Fruit fly (Drosophila melanogaster) whole organism, prepupa: ENCODE results near the gene Mesh1.

ENCODE experiments used
- Blimp-1 ChIP-seq: fragments of 200-800 bp; sonication (Bioruptor generic); optimal IDR thresholded peaks from 3 replicates; lab custom pipeline; 2017; ENCODE audit warnings: missing biosample characterization, missing genetic modification characterization, mild to moderate bottlenecking, moderate library complexity, missing genetic modification reagents
- CG10631 ChIP-seq: fragments of 200-800 bp; sonication (Bioruptor generic); optimal IDR thresholded peaks from 2 replicates; lab custom pipeline; 2016; ENCODE audit warnings: missing biosample characterization, missing genetic modification characterization
- CG11762 ChIP-seq: fragments of 200-800 bp; sonication (Bioruptor generic); optimal IDR thresholded peaks from 3 replicates; lab custom pipeline; 2016; ENCODE audit warnings: missing biosample characterization, missing genetic modification characterization; ENCODE audit not compliant: insufficient read depth
- CG15336 ChIP-seq: fragments of 200-800 bp; sonication (Bioruptor generic); IDR thresholded peaks from 2 replicates; pipeline ENCODE4 v1.3.6; 2022; ENCODE audit warnings: missing biosample characterization, missing genetic modification characterization
- CG3032 ChIP-seq: fragments of 200-800 bp; optimal IDR thresholded peaks from 2 replicates; lab custom pipeline; 2019; ENCODE audit warnings: missing biosample characterization, mild to moderate bottlenecking, missing genetic modification characterization, moderate library complexity
- CG31627 ChIP-seq: fragments of 200-800 bp; sonication (Bioruptor generic); optimal IDR thresholded peaks from 3 replicates; lab custom pipeline; 2016; ENCODE audit warnings: missing biosample characterization, missing genetic modification characterization
- CG32006 ChIP-seq: fragments of 200-800 bp; sonication (Bioruptor generic); optimal IDR thresholded peaks from 3 replicates; lab custom pipeline; 2017; ENCODE audit warnings: missing biosample characterization, mild to moderate bottlenecking, missing genetic modification characterization
- CG3919 ChIP-seq: fragments of 200-800 bp; sonication (Bioruptor generic); optimal IDR thresholded peaks from 3 replicates; lab custom pipeline; 2016; ENCODE audit warnings: missing biosample characterization, missing genetic modification characterization
- CG6163 ChIP-seq: fragments of 200-800 bp; sonication (Bioruptor generic); IDR thresholded peaks from 3 replicates; pipeline ENCODE4 v1.3.6; 2022; ENCODE audit warnings: missing biosample characterization, missing genetic modification characterization
- CG6276 ChIP-seq: fragments of 200-800 bp; sonication (Bioruptor generic); optimal IDR thresholded peaks from 2 replicates; lab custom pipeline; 2017; ENCODE audit warnings: missing biosample characterization, mild to moderate bottlenecking, missing genetic modification characterization
- CG6792 ChIP-seq: fragments of 200-800 bp; sonication (Bioruptor generic); optimal IDR thresholded peaks from 3 replicates; lab custom pipeline; 2016; ENCODE audit warnings: missing biosample characterization, missing genetic modification characterization
- CG6808 ChIP-seq: fragments of 200-800 bp; sonication (Bioruptor generic); optimal IDR thresholded peaks from 3 replicates; lab custom pipeline; 2017; ENCODE audit warnings: missing biosample characterization, missing genetic modification characterization, mild to moderate bottlenecking, moderate library complexity, missing genetic modification reagents
- CG8119 ChIP-seq: fragments of 200-800 bp; sonication (Bioruptor generic); IDR thresholded peaks from 3 replicates; pipeline ENCODE4 v1.3.6; 2022; ENCODE audit warnings: missing biosample characterization, missing genetic modification characterization
- Eip75B ChIP-seq: fragments of 200-800 bp; sonication (Bioruptor generic); optimal IDR thresholded peaks from 3 replicates; lab custom pipeline; 2016; ENCODE audit warnings: missing biosample characterization, missing genetic modification characterization
- Eip78C ChIP-seq: fragments of 200-800 bp; sonication (Bioruptor generic); peaks from one replicate; lab custom pipeline; 2016; ENCODE audit warnings: missing biosample characterization, missing genetic modification characterization
- Eip93F ChIP-seq: fragments of 200-800 bp; sonication (Bioruptor generic); optimal IDR thresholded peaks from 2 replicates; lab custom pipeline; 2016; ENCODE audit warnings: missing biosample characterization, mild to moderate bottlenecking, missing genetic modification characterization
- Ets21C ChIP-seq: fragments of 200-800 bp; sonication (Bioruptor generic); optimal IDR thresholded peaks from 3 replicates; lab custom pipeline; 2016; ENCODE audit warnings: missing biosample characterization, missing genetic modification characterization
- Gug ChIP-seq: fragments of 200-800 bp; sonication (Bioruptor generic); IDR thresholded peaks from 2 replicates; pipeline ENCODE4 v1.3.6; 2022; ENCODE audit warnings: missing biosample characterization, missing genetic modification characterization
- Hr39 ChIP-seq: fragments of 200-800 bp; sonication (Bioruptor generic); optimal IDR thresholded peaks from 2 replicates; lab custom pipeline; 2016; ENCODE audit warnings: missing biosample characterization, missing genetic modification characterization
- Lpt ChIP-seq: fragments of 200-800 bp; sonication (Bioruptor generic); optimal IDR thresholded peaks from 3 replicates; lab custom pipeline; 2016; ENCODE audit warnings: missing biosample characterization, missing genetic modification characterization
- Met ChIP-seq: fragments of 200-800 bp; sonication (Bioruptor generic); optimal IDR thresholded peaks from 3 replicates; lab custom pipeline; 2016; ENCODE audit warnings: missing biosample characterization, missing genetic modification characterization
- OdsH ChIP-seq: fragments of 200-800 bp; sonication (Bioruptor generic); optimal IDR thresholded peaks from 3 replicates; lab custom pipeline; 2016; ENCODE audit warnings: missing biosample characterization, missing genetic modification characterization
- Smox ChIP-seq: fragments of 200-800 bp; sonication (Bioruptor generic); optimal IDR thresholded peaks from 3 replicates; lab custom pipeline; 2016; ENCODE audit warnings: missing biosample characterization, missing genetic modification characterization
- Sox102F ChIP-seq: fragments of 200-800 bp; sonication (Bioruptor generic); optimal IDR thresholded peaks from 2 replicates; lab custom pipeline; 2016; ENCODE audit warnings: missing biosample characterization, mild to moderate bottlenecking, missing genetic modification characterization
- Sox14 ChIP-seq: fragments of 200-800 bp; sonication (Bioruptor generic); optimal IDR thresholded peaks from 3 replicates; lab custom pipeline; 2016; ENCODE audit warnings: missing biosample characterization, missing genetic modification characterization
- Sox15 ChIP-seq: fragments of 200-800 bp; sonication (Bioruptor generic); optimal IDR thresholded peaks from 3 replicates; lab custom pipeline; 2016; ENCODE audit warnings: missing biosample characterization, missing genetic modification characterization
- achi ChIP-seq: fragments of 200-800 bp; sonication (Bioruptor generic); optimal IDR thresholded peaks from 3 replicates; lab custom pipeline; 2016; ENCODE audit warnings: missing biosample characterization, missing genetic modification characterization
- cyc ChIP-seq: fragments of 200-800 bp; sonication (Bioruptor generic); optimal IDR thresholded peaks from 3 replicates; lab custom pipeline; 2016; ENCODE audit warnings: missing biosample characterization, missing genetic modification characterization
- dsx ChIP-seq: fragments of 200-800 bp; optimal IDR thresholded peaks from 3 replicates; lab custom pipeline; 2019; ENCODE audit warnings: missing biosample characterization, mild to moderate bottlenecking, missing genetic modification characterization, moderate library complexity; ENCODE audit not compliant: poor library complexity, severe bottlenecking
- eg ChIP-seq: fragments of 200-800 bp; sonication (Bioruptor generic); IDR thresholded peaks from 3 replicates; pipeline ENCODE4 v1.3.6; 2022; ENCODE audit warnings: missing biosample characterization, missing genetic modification characterization
- fd59A ChIP-seq: fragments of 200-800 bp; sonication (Bioruptor generic); optimal IDR thresholded peaks from 2 replicates; lab custom pipeline; 2017; ENCODE audit warnings: missing biosample characterization, mild to moderate bottlenecking, missing genetic modification characterization, missing genetic modification reagents
- fd85E ChIP-seq: fragments of 200-800 bp; sonication (Bioruptor generic); optimal IDR thresholded peaks from 3 replicates; lab custom pipeline; 2016; ENCODE audit warnings: missing biosample characterization, missing genetic modification characterization
- fkh ChIP-seq: fragments of 200-800 bp; sonication (Bioruptor generic); optimal IDR thresholded peaks from 3 replicates; lab custom pipeline; 2017; ENCODE audit warnings: missing biosample characterization, mild to moderate bottlenecking, missing genetic modification characterization, moderate library complexity
- net ChIP-seq: fragments of 200-800 bp; sonication (Bioruptor generic); optimal IDR thresholded peaks from 3 replicates; lab custom pipeline; 2016; ENCODE audit warnings: missing biosample characterization, missing genetic modification characterization
- pdm3 ChIP-seq: fragments of 200-800 bp; sonication (Bioruptor generic); optimal IDR thresholded peaks from 3 replicates; lab custom pipeline; 2016; ENCODE audit warnings: missing biosample characterization, missing genetic modification characterization
- salr ChIP-seq, 2 experiments: fragments of 200-800 bp; sonication (Bioruptor generic); optimal IDR thresholded peaks; 3 replicates each; lab custom pipeline; 2016 to 2018; ENCODE audit warnings: missing biosample characterization in 2 of 2, missing genetic modification characterization in 2 of 2, mild to moderate bottlenecking in 1 of 2
- spab ChIP-seq: fragments of 200-800 bp; sonication (Bioruptor generic); optimal IDR thresholded peaks from 2 replicates; lab custom pipeline; 2017; ENCODE audit warnings: missing biosample characterization, mild to moderate bottlenecking, missing genetic modification characterization, missing genetic modification reagents
- ss ChIP-seq, 2 experiments: fragments of 200-800 bp; sonication (Bioruptor generic); optimal IDR thresholded peaks; 2 replicates in 1 of 2; 3 replicates in 1 of 2; lab custom pipeline; 2017 to 2018; ENCODE audit warnings: mild to moderate bottlenecking in 2 of 2, missing biosample characterization in 2 of 2, missing genetic modification characterization in 2 of 2, moderate library complexity in 1 of 2
- svp ChIP-seq: fragments of 200-800 bp; sonication (Bioruptor generic); peaks from one replicate; lab custom pipeline; 2016; ENCODE audit warnings: missing biosample characterization, missing genetic modification characterization
- topi ChIP-seq: fragments of 200-800 bp; sonication (Bioruptor generic); optimal IDR thresholded peaks from 3 replicates; lab custom pipeline; 2016; ENCODE audit warnings: missing biosample characterization, missing genetic modification characterization
- vri ChIP-seq: fragments of 200-800 bp; sonication (Bioruptor generic); optimal IDR thresholded peaks from 3 replicates; lab custom pipeline; 2016; ENCODE audit warnings: missing biosample characterization, mild to moderate bottlenecking, missing genetic modification characterization

Gene Mesh1

dm6 chr3R:29214262-29214661 lies 11.9 kb upstream of the Mesh1 start (continued):
- TF ChIP-seq Eip93F (GFP tag; lab: Kevin White, UChicago) = peak; percentile 99
- peak; percentile 100 for TF ChIP-seq vri (GFP tag; lab: Kevin White, UChicago)
- TF ChIP-seq CG11762 (GFP tag; lab: Kevin White, UChicago) = peak; percentile 99
- TF ChIP-seq CG10631 (GFP tag; lab: Kevin White, UChicago) = peak; percentile 100
- TF ChIP-seq CG6808 (GFP tag; lab: Kevin White, UChicago) = peak; percentile 99
- TF ChIP-seq CG3032 (tag; lab: Kevin White, UChicago) = peak; percentile 100
- TF ChIP-seq CG15336 (GFP tag; lab: Robert Waterston, UW) = peak; percentile 100
- peak; percentile 100 for TF ChIP-seq cyc (GFP tag; lab: Kevin White, UChicago)
- TF ChIP-seq ss (GFP tag; optimal IDR thresholded peaks at IDR 0.05; lab: Kevin White, UChicago) = peak; percentile 100
- peak; percentile 100 for TF ChIP-seq svp (GFP tag; lab: Kevin White, UChicago)
- peak; percentile 100 for TF ChIP-seq CG32006 (GFP tag; lab: Kevin White, UChicago)
- peak; percentile 100 for TF ChIP-seq Sox102F (GFP tag; lab: Kevin White, UChicago)
- TF ChIP-seq CG6163 (GFP tag; lab: Robert Waterston, UW) = peak; percentile 100
- TF ChIP-seq CG8119 (GFP tag; lab: Robert Waterston, UW) = peak; percentile 100
- TF ChIP-seq CG6276 = peak; percentile 100
- TF ChIP-seq CG3919 (GFP tag; lab: Kevin White, UChicago) = peak; percentile 100
- TF ChIP-seq dsx (GFP tag; lab: Kevin White, UChicago) = peak; percentile 99
- peak; percentile 99 for TF ChIP-seq Hr39 (GFP tag; lab: Kevin White, UChicago)
- peak; percentile 100 for TF ChIP-seq CG31627
- TF ChIP-seq Blimp-1 (GFP tag; lab: Kevin White, UChicago) = peak; percentile 98

dm6 chr3R:29213416-29213815 lies 11.1 kb upstream of the Mesh1 start:
- TF ChIP-seq eg (GFP tag; lab: Robert Waterston, UW) = no peak
- TF ChIP-seq Eip75B (GFP tag; lab: Kevin White, UChicago) = no peak
- no peak for TF ChIP-seq Eip78C
- no peak for TF ChIP-seq Sox15 (GFP tag; lab: Kevin White, UChicago)
- TF ChIP-seq Met (GFP tag; lab: Kevin White, UChicago) = no peak
- no peak for TF ChIP-seq achi (GFP tag; lab: Kevin White, UChicago)

dm6 chr3R:29212534-29212933 lies 10.2 kb upstream of the Mesh1 start:
- no peak for TF ChIP-seq CG11762 (GFP tag; lab: Kevin White, UChicago)
- no peak for TF ChIP-seq salr (GFP tag; optimal IDR thresholded peaks at IDR 0.05; lab: Kevin White, UChicago)
- TF ChIP-seq spab (GFP tag; lab: Kevin White, UChicago) = no peak
- TF ChIP-seq Eip75B (GFP tag; lab: Kevin White, UChicago) = no peak
- no peak for TF ChIP-seq CG6808 (GFP tag; lab: Kevin White, UChicago)
- no peak for TF ChIP-seq CG6163 (GFP tag; lab: Robert Waterston, UW)
- no peak for TF ChIP-seq fkh (GFP tag; lab: Kevin White, UChicago)

- TF ChIP-seq CG15336 (GFP tag; lab: Robert Waterston, UW) (peak; percentile 35), Hr39 (GFP tag; lab: Kevin White, UChicago) (no peak), CG11762 (GFP tag; lab: Kevin White, UChicago) (peak; percentile 35), CG6276 (peak; percentile 63), eg (GFP tag; lab: Robert Waterston, UW) (peak; percentile 54; the same call in 1 of the 3 replicates), salr (GFP tag; optimal IDR thresholded peaks at IDR 0.05; lab: Kevin White, UChicago) (no peak), CG6808 (GFP tag; lab: Kevin White, UChicago) (no peak), pdm3 (GFP tag; lab: Kevin White, UChicago) (no peak), Sox14 (peak; percentile 47), net (GFP tag; lab: Kevin White, UChicago) (no peak), CG3032 (tag; lab: Kevin White, UChicago) (peak; percentile 5), CG32006 (GFP tag; lab: Kevin White, UChicago) (peak; percentile 58), fd59A (no peak), Eip93F (GFP tag; lab: Kevin White, UChicago) (no peak), dsx (GFP tag; lab: Kevin White, UChicago) (no peak), CG10631 (GFP tag; lab: Kevin White, UChicago) (peak; percentile 41), fd85E (no peak), achi (GFP tag; lab: Kevin White, UChicago) (peak; percentile 52), OdsH (GFP tag; lab: Kevin White, UChicago) (peak; percentile 11), CG6792 (GFP tag; lab: Kevin White, UChicago) (no peak), svp (GFP tag; lab: Kevin White, UChicago) (peak; percentile 21), Gug (GFP tag; lab: Robert Waterston, UW) (peak; percentile 37; the same call in 1 of the 2 replicates), Lpt (GFP tag; lab: Kevin White, UChicago) (peak; percentile 37), Smox (GFP tag; lab: Kevin White, UChicago) (no peak), Ets21C (GFP tag; lab: Kevin White, UChicago) (no peak), Met (GFP tag; lab: Kevin White, UChicago) (no peak), topi (GFP tag; lab: Kevin White, UChicago) (no peak), CG6163 (GFP tag; lab: Robert Waterston, UW) (0 out of 3 replicates have a peak, but pooled peaks have one; percentile 31), Sox102F (GFP tag; lab: Kevin White, UChicago) (no peak)
Observed at dm6 chr3R:29211702-29212101, 9.4 kb upstream of the Mesh1 start.
